Fruit fly (Drosophila melanogaster): ENCODE measurements around the gene Syx17.

Syx17 gene

DNA sequence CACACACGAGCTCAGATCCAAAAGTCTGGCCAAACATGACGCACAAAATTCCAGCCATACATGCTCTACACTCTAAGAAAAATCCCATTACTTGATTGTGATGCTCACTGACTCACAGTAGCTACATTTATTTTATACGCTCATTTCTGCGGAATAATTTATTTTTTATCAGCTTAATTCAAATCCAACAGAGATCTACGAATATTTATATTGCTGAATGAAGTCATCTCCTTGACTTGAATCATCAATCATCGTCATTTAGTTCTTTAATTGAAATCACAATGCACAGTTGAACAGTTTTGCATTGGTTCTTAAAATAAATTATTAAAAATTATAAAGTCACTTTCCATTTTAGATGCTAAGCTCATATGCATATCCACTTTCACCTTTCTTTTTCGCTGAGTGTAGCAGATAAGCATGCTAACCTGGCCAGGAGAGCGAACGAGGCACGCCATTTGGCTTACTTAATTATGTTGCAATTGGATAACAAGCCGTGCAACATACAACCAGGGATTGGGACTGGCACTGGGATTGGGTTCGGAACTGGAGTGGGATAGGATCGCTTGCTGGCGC lies 7.7 kb upstream of the Syx17 start (continued):
- TF ChIP-seq CG3919 (GFP tag; optimal IDR thresholded peaks at IDR 0.05) (peak; percentile 53), spab (GFP tag; optimal IDR thresholded peaks at IDR 0.05) (peak; percentile 8), CG31627 (GFP tag; optimal IDR thresholded peaks at IDR 0.05) (peak; percentile 44), Hr39 (GFP tag; optimal IDR thresholded peaks at IDR 0.05) (peak; percentile 45), CG8119 (GFP tag; IDR thresholded peaks at IDR 0.05) (peak; percentile 39; the same call in 1 of the 3 replicates), Ets96B (tag; optimal IDR thresholded peaks at IDR 0.05) (peak; percentile 29), pdm3 (GFP tag; optimal IDR thresholded peaks at IDR 0.05) (peak; percentile 61), Eip78C (GFP tag) (peak; percentile 91), Eip75B (GFP tag; optimal IDR thresholded peaks at IDR 0.05) (peak; percentile 15)

DNA sequence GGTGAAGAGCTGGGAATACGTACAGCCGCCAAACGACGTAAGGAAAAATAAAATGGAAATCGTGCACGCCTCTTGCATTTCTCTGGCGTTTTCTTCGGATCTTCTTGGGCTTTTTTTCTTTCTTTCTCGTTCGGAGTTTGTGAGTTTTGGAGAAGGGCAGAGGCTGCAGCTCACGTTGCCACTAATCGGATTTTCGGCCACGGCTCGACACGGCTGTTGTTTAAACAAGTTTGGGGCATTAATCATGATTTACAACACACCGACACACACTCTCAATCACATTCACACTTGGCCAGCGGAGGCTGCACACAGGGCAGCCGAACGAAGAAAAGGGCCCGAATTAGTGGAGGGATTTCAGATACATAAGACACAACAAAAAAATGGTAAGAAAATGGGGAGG lies 6.9 kb upstream of the Syx17 start:
- TF ChIP-seq pdm3 (GFP tag; optimal IDR thresholded peaks at IDR 0.05) (no peak), dac (GFP tag; optimal IDR thresholded peaks at IDR 0.05) (no peak), Hr4 (GFP tag; optimal IDR thresholded peaks at IDR 0.05) (no peak), Gug (GFP tag; IDR thresholded peaks at IDR 0.05) (no peak), CG3032 (tag; optimal IDR thresholded peaks at IDR 0.05) (no peak), spab (GFP tag; optimal IDR thresholded peaks at IDR 0.05) (no peak), Ets96B (tag; optimal IDR thresholded peaks at IDR 0.05) (no peak), CG1621 (tag; optimal IDR thresholded peaks at IDR 0.05) (no peak), CG6276 (GFP tag; optimal IDR thresholded peaks at IDR 0.05) (no peak), Eip93F (GFP tag; optimal IDR thresholded peaks at IDR 0.05) (no peak), CG16779 (tag; optimal IDR thresholded peaks at IDR 0.05) (no peak), CG6792 (GFP tag; optimal IDR thresholded peaks at IDR 0.05) (no peak), cyc (GFP tag; optimal IDR thresholded peaks at IDR 0.05) (no peak), Lpt (GFP tag; optimal IDR thresholded peaks at IDR 0.05) (no peak), fd59A (GFP tag; optimal IDR thresholded peaks at IDR 0.05) (no peak), fd85E (GFP tag; optimal IDR thresholded peaks at IDR 0.05) (no peak)

DNA sequence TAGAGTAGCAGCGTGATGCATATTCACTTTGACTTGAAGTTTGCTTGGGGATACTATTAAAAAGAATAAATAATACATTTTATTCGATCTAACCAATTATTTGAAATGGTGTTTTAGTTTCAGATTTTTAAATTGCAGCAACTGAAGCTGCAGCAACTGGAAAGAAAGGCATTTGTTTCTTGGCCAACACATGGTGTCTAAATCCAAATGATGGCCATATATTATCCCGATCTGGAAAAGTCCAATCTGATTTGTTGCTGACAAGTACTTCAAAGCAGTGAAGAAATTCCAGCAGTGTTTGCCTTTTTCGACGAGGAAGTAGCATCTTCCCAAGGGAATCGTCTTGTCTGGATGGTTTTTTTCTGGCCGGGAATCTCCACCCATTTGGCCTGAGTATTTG lies 6.2 kb upstream of the Syx17 start:
- no peak for TF ChIP-seq fkh (GFP tag; optimal IDR thresholded peaks at IDR 0.05)
- TF ChIP-seq CG9139 (GFP tag; optimal IDR thresholded peaks at IDR 0.05) = no peak
- TF ChIP-seq topi (GFP tag; optimal IDR thresholded peaks at IDR 0.05) = no peak
- TF ChIP-seq ss (GFP tag; optimal IDR thresholded peaks at IDR 0.05) = no peak
- no peak for TF ChIP-seq Met (GFP tag; optimal IDR thresholded peaks at IDR 0.05)
- TF ChIP-seq CG6792 (GFP tag; optimal IDR thresholded peaks at IDR 0.05) = no peak
- TF ChIP-seq CG6276 (GFP tag; optimal IDR thresholded peaks at IDR 0.05) = no peak
- no peak for TF ChIP-seq OdsH (GFP tag; optimal IDR thresholded peaks at IDR 0.05)
- TF ChIP-seq CG16779 (tag; optimal IDR thresholded peaks at IDR 0.05) = no peak
- no peak for TF ChIP-seq svp (GFP tag)
- no peak for TF ChIP-seq Sox102F (GFP tag; optimal IDR thresholded peaks at IDR 0.05)
- TF ChIP-seq CG8119 (GFP tag; IDR thresholded peaks at IDR 0.05) = no peak
- TF ChIP-seq Ets21C (GFP tag; optimal IDR thresholded peaks at IDR 0.05) = no peak
- peak in 1 of 2 experiments; percentile 49 for TF ChIP-seq salr (GFP tag; optimal IDR thresholded peaks at IDR 0.05)
- TF ChIP-seq Eip78C (GFP tag) = peak; percentile 10
- no peak for TF ChIP-seq Blimp-1 (GFP tag; optimal IDR thresholded peaks at IDR 0.05)
- TF ChIP-seq CG32006 (GFP tag; optimal IDR thresholded peaks at IDR 0.05) = peak; percentile 53
- no peak for TF ChIP-seq CG15336 (GFP tag; IDR thresholded peaks at IDR 0.05)
- 0 out of 3 replicates have a peak, but pooled peaks have one; percentile 6 for TF ChIP-seq eg (GFP tag; IDR thresholded peaks at IDR 0.05)
- no peak for TF ChIP-seq CG6808 (GFP tag; optimal IDR thresholded peaks at IDR 0.05)
- TF ChIP-seq dsx (GFP tag; optimal IDR thresholded peaks at IDR 0.05; ENCODE audit: poor library complexity, severe bottlenecking) = no peak
- TF ChIP-seq CG11294 (GFP tag; IDR thresholded peaks at IDR 0.05) = no peak
- no peak for TF ChIP-seq Sox14 (GFP tag; optimal IDR thresholded peaks at IDR 0.05)

All from whole organism, prepupa.